Worm (Caenorhabditis elegans): ENCODE results near the gene T02G5.14.

T02G5.14 gene

ce11 chrII:7056328-7056727 lies 27.8 kb upstream of the T02G5.14 start:
- TF ChIP-seq lim-7 (GFP tag; IDR thresholded peaks at IDR 0.05) (no peak), nhr-48 (tag; optimal IDR thresholded peaks at IDR 0.05) (no peak), nhr-25 (tag; optimal IDR thresholded peaks at IDR 0.05; ENCODE audit: borderline replicate concordance, insufficient read depth) (no peak), lin-38 (GFP tag; IDR thresholded peaks at IDR 0.05) (peak; percentile 14; the same call in 1 of the 2 replicates), tra-1 (GFP tag; IDR thresholded peaks at IDR 0.05) (no peak), lin-1 (GFP tag; IDR thresholded peaks at IDR 0.05) (no peak), sdz-12 (GFP tag; optimal IDR thresholded peaks at IDR 0.05) (no peak), ztf-11 (tag; optimal IDR thresholded peaks at IDR 0.05) (no peak), nhr-10 (tag; optimal IDR thresholded peaks at IDR 0.05) (no peak), aly-2 (tag; optimal IDR thresholded peaks at IDR 0.05) (no peak), madf-5 (GFP tag; IDR thresholded peaks at IDR 0.05) (no peak), unc-62 (GFP tag; optimal IDR thresholded peaks at IDR 0.05 in 1 of 2) (peak in 1 of 2 experiments; percentile 98), unc-62 (tag; optimal IDR thresholded peaks at IDR 0.05) (no peak)

- TF ChIP-seq nhr-28 (tag; optimal IDR thresholded peaks at IDR 0.05) (peak; percentile 2), ama-1 (optimal IDR thresholded peaks at IDR 0.05) (peak; percentile 19), hmg-1.1 (GFP tag; IDR thresholded peaks at IDR 0.05) (no peak), daf-16 (GFP tag; optimal IDR thresholded peaks at IDR 0.05) (no peak), daf-16 (tag; optimal IDR thresholded peaks at IDR 0.05) (peak; percentile 37), dmd-6 (GFP tag; IDR thresholded peaks at IDR 0.05) (0 out of 2 replicates have a peak, but pooled peaks have one; percentile 6), aha-1 (tag) (peak; percentile 3), mxl-3 (GFP tag; optimal IDR thresholded peaks at IDR 0.05) (peak; percentile 17), lsy-2 (tag; optimal IDR thresholded peaks at IDR 0.05) (no peak), dve-1 (tag; optimal IDR thresholded peaks at IDR 0.05; ENCODE audit: insufficient read depth) (peak; percentile 32), nhr-25 (tag; optimal IDR thresholded peaks at IDR 0.05; ENCODE audit: borderline replicate concordance, insufficient read depth) (peak; percentile 24)
These were observed 26.3 kb upstream of the T02G5.14 start, which contains the start of gene cth-2 for ce11 chrII:7057860-7058259. Gene cth-2, minus strand, starts transcription at chrII:7057960.

- peak in 1 of 2 experiments; percentile 10 for TF ChIP-seq daf-16 (GFP tag; optimal IDR thresholded peaks at IDR 0.05)
- peak; percentile 62 for TF ChIP-seq daf-16 (tag; optimal IDR thresholded peaks at IDR 0.05)
- TF ChIP-seq ceh-44 (GFP tag; IDR thresholded peaks at IDR 0.05): no peak
- TF ChIP-seq ztf-7 (tag; optimal IDR thresholded peaks at IDR 0.05): no peak
- no peak for TF ChIP-seq D1046.2 (GFP tag; IDR thresholded peaks at IDR 0.05)
- peak; percentile 23 for TF ChIP-seq nhr-25 (tag; optimal IDR thresholded peaks at IDR 0.05; ENCODE audit: borderline replicate concordance, insufficient read depth)
- TF ChIP-seq nhr-76 (tag; optimal IDR thresholded peaks at IDR 0.05): no peak
- TF ChIP-seq Y105C5A.15 (GFP tag; IDR thresholded peaks at IDR 0.05): no peak
- peak; percentile 53 for TF ChIP-seq mep-1 (tag; optimal IDR thresholded peaks at IDR 0.05)
- no peak for TF ChIP-seq unc-39 (tag; optimal IDR thresholded peaks at IDR 0.05)
- no peak for TF ChIP-seq zag-1 (tag; optimal IDR thresholded peaks at IDR 0.05)
- TF ChIP-seq hmg-1.1 (GFP tag; IDR thresholded peaks at IDR 0.05): no peak
- TF ChIP-seq dpl-1 (GFP tag; optimal IDR thresholded peaks at IDR 0.05): no peak
- TF ChIP-seq nhr-11 (tag; optimal IDR thresholded peaks at IDR 0.05): no peak
- TF ChIP-seq hlh-30 (tag; optimal IDR thresholded peaks at IDR 0.05; ENCODE audit: insufficient read depth): peak; percentile 85
- no peak for TF ChIP-seq snpc-1.2 (GFP tag; IDR thresholded peaks at IDR 0.05)
- peak; percentile 51 for TF ChIP-seq php-3 (GFP tag; IDR thresholded peaks at IDR 0.05)
- no peak for TF ChIP-seq ces-1 (GFP tag; optimal IDR thresholded peaks at IDR 0.05)
- no peak for TF ChIP-seq daf-19 (GFP tag; conservative IDR thresholded peaks at IDR 0.05)
- no peak for TF ChIP-seq T20F7.1 (GFP tag; optimal IDR thresholded peaks at IDR 0.05)
- TF ChIP-seq Y48G9A.11 (GFP tag; IDR thresholded peaks at IDR 0.05): no peak
- TF ChIP-seq spr-3 (GFP tag; optimal IDR thresholded peaks at IDR 0.05): no peak
- peak; percentile 80 for TF ChIP-seq aha-1 (tag)
- no peak for TF ChIP-seq madf-5 (GFP tag; IDR thresholded peaks at IDR 0.05)
- TF ChIP-seq daf-12 (tag; optimal IDR thresholded peaks at IDR 0.05): no peak
- TF ChIP-seq dmd-9 (GFP tag; IDR thresholded peaks at IDR 0.05): no peak
- TF ChIP-seq R02D3.7 (tag; optimal IDR thresholded peaks at IDR 0.05): no peak
- peak; percentile 37 for TF ChIP-seq mes-2 (tag; optimal IDR thresholded peaks at IDR 0.05; ENCODE audit: poor library complexity, severe bottlenecking)
- no peak for TF ChIP-seq set-16 (GFP tag; IDR thresholded peaks at IDR 0.05)
- peak; percentile 67 for TF ChIP-seq cey-2 (tag; optimal IDR thresholded peaks at IDR 0.05; ENCODE audit: borderline replicate concordance, insufficient read depth)
- TF ChIP-seq tra-1 (GFP tag; IDR thresholded peaks at IDR 0.05): peak; percentile 63; the same call in 1 of the 2 replicates
- TF ChIP-seq ZK337.2 (GFP tag; IDR thresholded peaks at IDR 0.05): no peak
These were observed 24.8 kb upstream of the T02G5.14 start for ce11 chrII:7059274-7059757.
